Fruit fly (Drosophila melanogaster) ovary, adult (tissue): Measurements from ENCODE around the gene mbo.

Experiments
- CG17801 ChIP-seq: fragments of 200-800 bp; optimal IDR thresholded peaks from 2 replicates; lab custom pipeline; 2019; ENCODE audit warnings: missing biosample characterization, mild to moderate bottlenecking, missing genetic modification characterization, moderate library complexity; ENCODE audit not compliant: partially characterized antibody

mbo gene

dm6 chr3R:12674041-12674623, 4.7 kb downstream of the mbo start, which contains the start of gene Gnmt:
TSS of gene Gnmt (plus strand) at chr3R:12674608.
- TF ChIP-seq CG17801 = no peak

dm6 chr3R:12666206-12666834, 12.5 kb downstream of the mbo start:
- no peak for TF ChIP-seq CG17801

dm6 chr3R:12662531-12662930, 16.3 kb downstream of the mbo start, which contains the start of gene CG14395:
TSS of gene CG14395 (plus strand) at chr3R:12662831.
- no peak for TF ChIP-seq CG17801

dm6 chr3R:12656946-12657566, 21.8 kb downstream of the mbo start:
- no peak for TF ChIP-seq CG17801

dm6 chr3R:12654253-12654623, 24.6 kb downstream of the mbo start, which contains the start of gene CG6225:
TSS of gene CG6225 (plus strand) at chr3R:12654577.
- no peak for TF ChIP-seq CG17801

dm6 chr3R:12653511-12654252, 25.2 kb downstream of the mbo start:
- no peak for TF ChIP-seq CG17801

dm6 chr3R:12652736-12653135, 26.1 kb downstream of the mbo start:
- no peak for TF ChIP-seq CG17801

dm6 chr3R:12650537-12650936, 28.3 kb downstream of the mbo start:
- no peak for TF ChIP-seq CG17801

dm6 chr3R:12649099-12650029, 29.5 kb downstream of the mbo start:
- TF ChIP-seq CG17801 = no peak

dm6 chr3R:12647954-12648353, 30.9 kb downstream of the mbo start, which contains the start of gene Dtg:
TSS of gene Dtg (plus strand) at chr3R:12648058.
- no peak for TF ChIP-seq CG17801

- TF ChIP-seq CG17801 = no peak
Measured at dm6 chr3R:12647348-12647747, 31.5 kb downstream of the mbo start.

- no peak for TF ChIP-seq CG17801
Measured at dm6 chr3R:12646926-12647325, 31.9 kb downstream of the mbo start.

dm6 chr3R:12645771-12646317, 33.0 kb downstream of the mbo start:
- TF ChIP-seq CG17801 = no peak

dm6 chr3R:12644621-12645310, 34.1 kb downstream of the mbo start:
- TF ChIP-seq CG17801 = no peak

dm6 chr3R:12642051-12642532, 36.8 kb downstream of the mbo start, which contains the start of gene CG6753:
TSS of gene CG6753 (minus strand) at chr3R:12642482.
- TF ChIP-seq CG17801 = no peak
